Fruit fly (Drosophila melanogaster) whole organism, embryonic: ENCODE measurements around the gene CG13248.
A peak's percentile ranks its signal among the peaks of the same experiment; 100 is the strongest.

Experiments
- Asciz ChIP-seq: fragments of 200-800 bp; sonication (Bioruptor generic); optimal IDR thresholded peaks from 2 replicates; lab custom pipeline; 2017; ENCODE audit warnings: missing biosample characterization, mild to moderate bottlenecking, missing genetic modification characterization, missing genetic modification reagents
- BtbVII ChIP-seq: fragments of 200-800 bp; sonication (Bioruptor generic); optimal IDR thresholded peaks from 3 replicates; lab custom pipeline; 2017; ENCODE audit warnings: missing biosample characterization, mild to moderate bottlenecking, missing genetic modification characterization
- CG10209 ChIP-seq: fragments of 200-800 bp; sonication (Bioruptor generic); optimal IDR thresholded peaks from 3 replicates; lab custom pipeline; 2017; ENCODE audit warnings: missing biosample characterization, mild to moderate bottlenecking, missing genetic modification characterization, missing genetic modification reagents
- CG10366 ChIP-seq: fragments of 200-800 bp; sonication (Bioruptor generic); IDR thresholded peaks from 2 replicates; pipeline ENCODE4 v1.3.6; 2022; ENCODE audit warnings: missing biosample characterization, missing genetic modification characterization
- CG11456 ChIP-seq: fragments of 200-800 bp; sonication (Bioruptor generic); IDR thresholded peaks from 3 replicates; pipeline ENCODE4 v1.3.6; 2022; ENCODE audit warnings: missing biosample characterization, missing genetic modification characterization
- CG11560 ChIP-seq: fragments of 200-800 bp; sonication (Bioruptor generic); IDR thresholded peaks from 3 replicates; pipeline ENCODE4 v1.3.6; 2022; ENCODE audit warnings: missing biosample characterization, missing genetic modification characterization
- CG12236 ChIP-seq: fragments of 200-800 bp; sonication (Bioruptor generic); optimal IDR thresholded peaks from 2 replicates; lab custom pipeline; 2016; ENCODE audit warnings: missing biosample characterization, missing genetic modification characterization
- CG1603 ChIP-seq: fragments of 200-800 bp; sonication (Bioruptor generic); optimal IDR thresholded peaks from 2 replicates; lab custom pipeline; 2019; ENCODE audit warnings: missing biosample characterization, mild to moderate bottlenecking, missing genetic modification characterization, moderate library complexity
- CG17186 ChIP-seq: fragments of 200-800 bp; sonication (Bioruptor generic); optimal IDR thresholded peaks from 3 replicates; lab custom pipeline; 2017; ENCODE audit warnings: missing biosample characterization, missing genetic modification reagents, missing genetic modification characterization
- CG4328 ChIP-seq: fragments of 200-800 bp; sonication (Bioruptor generic); optimal IDR thresholded peaks from 3 replicates; lab custom pipeline; 2017; ENCODE audit warnings: missing biosample characterization, missing genetic modification reagents, missing genetic modification characterization
- CG43689 ChIP-seq: fragments of 200-800 bp; sonication (Bioruptor generic); IDR thresholded peaks from 2 replicates; pipeline ENCODE4 v1.3.6; 2022; ENCODE audit warnings: missing biosample characterization, missing genetic modification characterization
- CG4820 ChIP-seq: fragments of 200-800 bp; sonication (Bioruptor generic); optimal IDR thresholded peaks from 3 replicates; lab custom pipeline; 2016; ENCODE audit warnings: missing biosample characterization, missing genetic modification characterization
- CG5180 ChIP-seq: fragments of 200-800 bp; sonication (Bioruptor generic); optimal IDR thresholded peaks from 3 replicates; lab custom pipeline; 2017; ENCODE audit warnings: missing biosample characterization, missing genetic modification characterization, mild to moderate bottlenecking, moderate library complexity, missing genetic modification reagents
- CG6175 ChIP-seq: fragments of 200-800 bp; sonication (Bioruptor generic); IDR thresholded peaks from 3 replicates; pipeline ENCODE4 v1.3.6; 2022; ENCODE audit warnings: missing biosample characterization, missing genetic modification characterization
- CG7556 ChIP-seq: fragments of 200-800 bp; sonication (Bioruptor generic); optimal IDR thresholded peaks from 2 replicates; lab custom pipeline; 2017; ENCODE audit warnings: missing biosample characterization, mild to moderate bottlenecking, missing genetic modification characterization
- CG7786 ChIP-seq: fragments of 200-800 bp; sonication (Bioruptor generic); optimal IDR thresholded peaks from 2 replicates; lab custom pipeline; 2016; ENCODE audit warnings: missing biosample characterization, missing genetic modification characterization
- CG7928 ChIP-seq: fragments of 200-800 bp; sonication (Bioruptor generic); optimal IDR thresholded peaks from 2 replicates; lab custom pipeline; 2017; ENCODE audit warnings: missing biosample characterization, mild to moderate bottlenecking, missing genetic modification characterization
- Chrac-16 ChIP-seq: fragments of 200-800 bp; sonication (Bioruptor generic); optimal IDR thresholded peaks from 3 replicates; lab custom pipeline; 2016; ENCODE audit warnings: missing biosample characterization, missing genetic modification characterization
- Dbx ChIP-seq: fragments of 200-800 bp; sonication (Bioruptor generic); IDR thresholded peaks from 3 replicates; pipeline ENCODE4 v1.3.6; 2022; ENCODE audit warnings: missing biosample characterization, missing genetic modification characterization
- Dp ChIP-seq: fragments of 200-800 bp; sonication (Bioruptor generic); optimal IDR thresholded peaks from 2 replicates; lab custom pipeline; 2018; ENCODE audit warnings: missing biosample characterization, mild to moderate bottlenecking, missing genetic modification characterization, moderate library complexity
- Drgx ChIP-seq: fragments of 200-800 bp; sonication (Bioruptor generic); IDR thresholded peaks from 2 replicates; pipeline ENCODE4 v1.3.6; 2022; ENCODE audit warnings: missing biosample characterization, missing genetic modification characterization
- Ets97D ChIP-seq: fragments of 200-800 bp; sonication (Bioruptor generic); optimal IDR thresholded peaks from 3 replicates; lab custom pipeline; 2016; ENCODE audit warnings: missing biosample characterization, missing genetic modification characterization
- GATAe ChIP-seq: fragments of 200-800 bp; sonication (Bioruptor generic); conservative IDR thresholded peaks from 2 replicates; pipeline ENCODE4 v1.3.6; 2022; ENCODE audit warnings: missing biosample characterization, missing genetic modification characterization
- Gsc ChIP-seq: fragments of 200-800 bp; sonication (Bioruptor generic); IDR thresholded peaks from 2 replicates; pipeline ENCODE4 v1.3.6; 2022; ENCODE audit warnings: missing biosample characterization, missing genetic modification characterization
- H15 ChIP-seq: fragments of 200-800 bp; sonication (Bioruptor generic); IDR thresholded peaks from 3 replicates; pipeline ENCODE4 v1.3.6; 2022; ENCODE audit warnings: missing biosample characterization, missing genetic modification characterization
- HmgZ ChIP-seq: fragments of 200-800 bp; sonication (Bioruptor generic); optimal IDR thresholded peaks from 2 replicates; lab custom pipeline; 2018; ENCODE audit warnings: missing biosample characterization, mild to moderate bottlenecking, missing genetic modification characterization
- Jarid2 ChIP-seq: fragments of 200-800 bp; sonication (Bioruptor generic); optimal IDR thresholded peaks from 3 replicates; lab custom pipeline; 2017; ENCODE audit warnings: mild to moderate bottlenecking, missing biosample characterization, missing genetic modification reagents, missing genetic modification characterization
- Mes4 ChIP-seq: fragments of 200-800 bp; sonication (Bioruptor generic); optimal IDR thresholded peaks from 2 replicates; lab custom pipeline; 2016; ENCODE audit warnings: missing biosample characterization, missing genetic modification characterization
- Rx ChIP-seq: fragments of 200-800 bp; sonication (Bioruptor generic); IDR thresholded peaks from 2 replicates; pipeline ENCODE4 v1.3.6; 2022; ENCODE audit warnings: missing biosample characterization, missing genetic modification characterization
- Six4 ChIP-seq: fragments of 200-800 bp; sonication (Bioruptor generic); optimal IDR thresholded peaks from 2 replicates; lab custom pipeline; 2016; ENCODE audit warnings: missing biosample characterization, missing genetic modification characterization
- amos ChIP-seq: fragments of 200-800 bp; sonication (Bioruptor generic); IDR thresholded peaks from 2 replicates; pipeline ENCODE4 v1.3.6; 2022; ENCODE audit warnings: missing biosample characterization, missing genetic modification characterization; ENCODE audit not compliant: partially characterized antibody
- btn ChIP-seq: fragments of 200-800 bp; sonication (Bioruptor generic); optimal IDR thresholded peaks from 2 replicates; lab custom pipeline; 2016; ENCODE audit warnings: missing biosample characterization, missing genetic modification characterization
- chinmo ChIP-seq: fragments of 200-800 bp; sonication (Bioruptor generic); IDR thresholded peaks from 4 replicates; pipeline ENCODE4 v1.3.6; 2022; ENCODE audit warnings: missing biosample characterization, missing genetic modification characterization; ENCODE audit not compliant: partially characterized antibody
- crp ChIP-seq, 2 experiments: fragments of 200-800 bp; sonication (Bioruptor generic); optimal IDR thresholded peaks; 2 replicates in 1 of 2; 3 replicates in 1 of 2; lab custom pipeline; 2017; ENCODE audit warnings: missing biosample characterization in 2 of 2, missing genetic modification characterization in 2 of 2, mild to moderate bottlenecking in 1 of 2, moderate library complexity in 1 of 2
- danr ChIP-seq: fragments of 200-800 bp; sonication (Bioruptor generic); IDR thresholded peaks from 2 replicates; pipeline ENCODE4 v1.3.6; 2022; ENCODE audit warnings: missing biosample characterization, missing genetic modification characterization
- fd102C ChIP-seq: fragments of 200-800 bp; sonication (Bioruptor generic); optimal IDR thresholded peaks from 2 replicates; lab custom pipeline; 2018; ENCODE audit warnings: missing biosample characterization, mild to moderate bottlenecking, missing genetic modification characterization, moderate library complexity
- gsb-n ChIP-seq: fragments of 200-800 bp; sonication (Bioruptor generic); optimal IDR thresholded peaks from 3 replicates; lab custom pipeline; 2018; ENCODE audit warnings: missing biosample characterization, mild to moderate bottlenecking, missing genetic modification characterization
- hb ChIP-seq: fragments of 200-800 bp; sonication (Bioruptor generic); IDR thresholded peaks from 3 replicates; pipeline ENCODE4 v1.3.6; 2022; ENCODE audit warnings: missing biosample characterization, missing genetic modification characterization; ENCODE audit not compliant: partially characterized antibody
- hkb ChIP-seq, 2 experiments: fragments of 200-800 bp in 1 of 2; fragments of >200 bp in 1 of 2; sonication (Bioruptor generic) in 1 of 2; IDR thresholded peaks in 1 of 2; optimal IDR thresholded peaks in 1 of 2; 2 replicates each; pipeline versions ENCODE4 v1.3.6 to Lab custom; 2017 to 2022; ENCODE audit warnings: missing biosample characterization in 1 of 2, missing genetic modification characterization in 1 of 2
- lab ChIP-seq: fragments of 200-800 bp; sonication (Bioruptor generic); optimal IDR thresholded peaks from 3 replicates; lab custom pipeline; 2017; ENCODE audit warnings: missing biosample characterization, missing genetic modification characterization, mild to moderate bottlenecking, moderate library complexity, missing genetic modification reagents
- lbe ChIP-seq: fragments of 200-800 bp; sonication (Bioruptor generic); optimal IDR thresholded peaks from 2 replicates; lab custom pipeline; 2016; ENCODE audit warnings: missing biosample characterization, mild to moderate bottlenecking, missing genetic modification characterization
- pan ChIP-seq, 4 experiments: fragments of >200 bp in 3 of 4; fragments of 200-800 bp in 1 of 4; sonication (Bioruptor generic) in 1 of 4; optimal IDR thresholded peaks in 3 of 4; IDR thresholded peaks in 1 of 4; 2 replicates each; pipeline versions ENCODE4 v1.3.6 to Lab custom; 2017 to 2022; ENCODE audit warnings: missing biosample characterization in 2 of 4, missing genetic modification characterization in 2 of 4, mixed read lengths in 1 of 4
- sens-2 ChIP-seq: fragments of 200-800 bp; sonication (Bioruptor generic); IDR thresholded peaks from 2 replicates; pipeline ENCODE4 v1.3.6; 2022; ENCODE audit warnings: missing biosample characterization, missing genetic modification characterization
- slbo ChIP-seq: fragments of 200-800 bp; sonication (Bioruptor generic); IDR thresholded peaks from 2 replicates; pipeline ENCODE4 v1.3.6; 2022; ENCODE audit warnings: missing biosample characterization, missing genetic modification characterization
- sob ChIP-seq: fragments of 200-800 bp; sonication (Bioruptor generic); IDR thresholded peaks from 2 replicates; pipeline ENCODE4 v1.3.6; 2022; ENCODE audit warnings: missing biosample characterization, missing genetic modification characterization
- stc ChIP-seq: fragments of 200-800 bp; sonication (Bioruptor generic); IDR thresholded peaks from 2 replicates; pipeline ENCODE4 v1.3.6; 2022; ENCODE audit warnings: missing biosample characterization, missing genetic modification characterization
- trem ChIP-seq: fragments of 200-800 bp; optimal IDR thresholded peaks from 3 replicates; lab custom pipeline; 2019; ENCODE audit warnings: missing biosample characterization, mild to moderate bottlenecking, missing genetic modification characterization, moderate library complexity
- wek ChIP-seq: fragments of 200-800 bp; sonication (Bioruptor generic); optimal IDR thresholded peaks from 3 replicates; lab custom pipeline; 2018; ENCODE audit warnings: missing biosample characterization, mild to moderate bottlenecking, missing genetic modification characterization, moderate library complexity

CG13248 gene

dm6 chr3L:20399550-20400109 is 10.7 kb downstream of the CG13248 start (continued):
- peak; percentile 73 for TF ChIP-seq CG1603
- peak; percentile 3 for TF ChIP-seq Dp (GFP tag; lab: Kevin White, UChicago)
- TF ChIP-seq CG10209 (GFP tag; lab: Kevin White, UChicago) = peak; percentile 87
- peak; percentile 78 for TF ChIP-seq CG10366
- peak; percentile 92 for TF ChIP-seq lab (GFP tag; lab: Kevin White, UChicago)
- peak; percentile 91 for TF ChIP-seq CG7786
- peak; percentile 87 for TF ChIP-seq CG4328
- peak; percentile 26 for TF ChIP-seq CG7928
- peak; percentile 89 for TF ChIP-seq CG7556
- peak; percentile 86 for TF ChIP-seq sob
- peak; percentile 76 for TF ChIP-seq gsb-n (tag; lab: Kevin White, UChicago)
- TF ChIP-seq GATAe = peak; percentile 57; the same call in 1 of the 2 replicates
- TF ChIP-seq Asciz (GFP tag; lab: Kevin White, UChicago) = peak; percentile 88
- TF ChIP-seq Six4 (GFP tag; lab: Kevin White, UChicago) = peak; percentile 80
- TF ChIP-seq trem (tag; lab: Kevin White, UChicago) = peak; percentile 53
- peak; percentile 25 for TF ChIP-seq Ets97D (GFP tag; lab: Kevin White, UChicago)
- peak; percentile 80 for TF ChIP-seq CG5180 (GFP tag; lab: Kevin White, UChicago)
- peak; percentile 78 for TF ChIP-seq BtbVII (GFP tag; lab: Kevin White, UChicago)
- TF ChIP-seq chinmo (GFP tag; lab: Robert Waterston, UW) = no peak
- TF ChIP-seq slbo (GFP tag; lab: Robert Waterston, UW) = peak; percentile 94
- peak; percentile 77 for TF ChIP-seq H15
- peak; percentile 84 for TF ChIP-seq stc (GFP tag; lab: Robert Waterston, UW)
- no peak for TF ChIP-seq amos (GFP tag; lab: Robert Waterston, UW)
- TF ChIP-seq hkb (optimal IDR thresholded peaks at IDR 0.05; lab: Kevin White, UChicago) = no peak
- TF ChIP-seq hkb (GFP tag; IDR thresholded peaks at IDR 0.05; lab: Robert Waterston, UW) = peak; percentile 85
- peak in 1 of 2 experiments; percentile 46 for TF ChIP-seq crp (GFP tag; optimal IDR thresholded peaks at IDR 0.05; lab: Kevin White, UChicago)
- no peak for TF ChIP-seq Gsc
- no peak for TF ChIP-seq pan (optimal IDR thresholded peaks at IDR 0.05; lab: Kevin White, UChicago)
- TF ChIP-seq pan (GFP tag; optimal IDR thresholded peaks at IDR 0.05 in 1 of 2, IDR thresholded peaks at IDR 0.05 in 1 of 2) = peak in 1 of 2 experiments; percentile 89
- TF ChIP-seq CG17186 = peak; percentile 29
- peak; percentile 62 for TF ChIP-seq danr (GFP tag; lab: Robert Waterston, UW)
- peak; percentile 15 for TF ChIP-seq CG12236 (GFP tag; lab: Kevin White, UChicago)
- peak; percentile 62 for TF ChIP-seq Mes4 (GFP tag; lab: Kevin White, UChicago)
- TF ChIP-seq fd102C (GFP tag; lab: Kevin White, UChicago) = no peak
- TF ChIP-seq Dbx (GFP tag; lab: Robert Waterston, UW) = peak; percentile 90
- TF ChIP-seq sens-2 = no peak; the same call in 1 of the 2 replicates
- TF ChIP-seq lbe (GFP tag; lab: Kevin White, UChicago) = peak; percentile 81
- TF ChIP-seq CG11560 (tag; lab: Robert Waterston, UW) = peak; percentile 74
- TF ChIP-seq wek (GFP tag; lab: Kevin White, UChicago) = peak; percentile 26
- TF ChIP-seq hb (GFP tag; lab: Robert Waterston, UW) = no peak
- TF ChIP-seq CG4820 (GFP tag; lab: Kevin White, UChicago) = peak; percentile 80
- TF ChIP-seq CG43689 = peak; percentile 43; the same call in 1 of the 2 replicates
- TF ChIP-seq CG11456 (GFP tag; lab: Robert Waterston, UW) = peak; percentile 83; the same call in 2 of the 3 replicates
- peak; percentile 92 for TF ChIP-seq Drgx (GFP tag; lab: Robert Waterston, UW)
- peak; percentile 46 for TF ChIP-seq Jarid2 (GFP tag; lab: Kevin White, UChicago)
- no peak; the same call in none of the 2 replicates for TF ChIP-seq Rx (GFP tag; lab: Robert Waterston, UW)
- TF ChIP-seq Chrac-16 (GFP tag; lab: Kevin White, UChicago) = peak; percentile 84
- TF ChIP-seq CG6175 (GFP tag; lab: Robert Waterston, UW) = 0 out of 3 replicates have a peak, but pooled peaks have one; percentile 41
- peak; percentile 45 for TF ChIP-seq btn
- TF ChIP-seq HmgZ (tag; lab: Kevin White, UChicago) = peak; percentile 92
